Fruit fly (Drosophila melanogaster): ENCODE results near the gene Ant2.
A peak's percentile ranks its signal among the peaks of the same experiment; 100 is the strongest.

DNA sequence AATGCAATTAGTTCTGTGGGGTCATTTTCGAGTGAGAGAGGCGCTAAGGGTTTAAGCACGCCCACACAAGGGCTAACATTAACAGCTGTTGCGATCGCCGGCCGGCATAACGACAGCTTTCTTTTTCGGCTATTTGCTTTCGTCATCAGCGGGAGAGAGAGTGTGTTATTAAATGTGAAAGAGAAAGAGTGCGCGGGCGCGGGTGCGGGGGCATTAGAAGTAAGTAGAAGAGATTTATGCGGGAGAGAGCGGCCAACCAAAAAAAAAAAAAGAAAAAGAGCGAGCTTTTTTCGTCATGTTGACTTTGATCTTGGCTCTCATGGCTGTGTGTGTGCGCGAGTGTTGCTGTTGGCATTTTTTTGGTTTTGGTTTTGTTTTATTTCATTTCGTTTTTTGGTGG lies 27.4 kb upstream of the Ant2 start:
- TF ChIP-seq rn (GFP tag; IDR thresholded peaks at IDR 0.05) (no peak), CG8159 (tag; optimal IDR thresholded peaks at IDR 0.05) (no peak), Snoo (tag; optimal IDR thresholded peaks at IDR 0.05) (no peak), gl (tag; optimal IDR thresholded peaks at IDR 0.05) (no peak), CG12605 (GFP tag; IDR thresholded peaks at IDR 0.05) (peak; percentile 47; the same call in 1 of the 2 replicates)

All from whole organism, pupa.